Worm (Caenorhabditis elegans) whole organism, L4/young adult: ENCODE results near the gene W06G6.10.

Source experiments
- W03F9.2 ChIP-seq: fragments of 150-350 bp; optimal IDR thresholded peaks from 2 replicates; lab custom pipeline; 2014; ENCODE audit warnings: missing biosample characterization, missing genetic modification characterization
- dao-5 ChIP-seq: sonication (generic microtip); optimal IDR thresholded peaks from 2 replicates; lab custom pipeline; 2016; ENCODE audit warnings: missing genotype, missing genetic modification characterization, moderate library complexity, missing compliant biosample characterization
- him-1 ChIP-seq: sonication (generic microtip); optimal IDR thresholded peaks from 2 replicates; lab custom pipeline; 2016; ENCODE audit warnings: missing genotype, missing genetic modification reagents, missing genetic modification characterization, missing compliant biosample characterization

W06G6.10 gene

DNA sequence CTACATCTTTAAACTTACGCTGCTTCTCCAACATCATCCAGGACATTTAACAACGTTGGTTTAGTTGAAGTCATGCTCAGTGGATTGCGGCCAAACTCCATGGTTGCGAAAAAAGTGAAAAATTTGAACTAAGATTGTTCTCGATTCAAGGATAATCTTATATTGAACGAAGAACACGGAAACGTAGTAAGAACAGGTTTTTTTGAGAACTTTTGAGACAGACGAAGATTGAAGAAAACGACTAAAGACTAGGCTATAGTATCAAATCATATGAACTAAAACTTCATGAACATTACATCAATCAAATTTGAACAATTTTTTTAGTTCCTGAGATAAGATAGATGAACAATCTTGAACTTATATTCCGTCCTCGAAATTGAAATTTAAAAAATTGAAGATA, at the start of gene W06G6.10:
Gene W06G6.10 (minus strand): TSS at position 101 of the 400 bp plus-strand sequence.
- TF ChIP-seq dao-5 (tag; lab: Kevin White, UChicago): no peak
- TF ChIP-seq him-1 (tag; lab: Kevin White, UChicago): no peak
- TF ChIP-seq W03F9.2 (tag; lab: Kevin White, UChicago): no peak

DNA sequence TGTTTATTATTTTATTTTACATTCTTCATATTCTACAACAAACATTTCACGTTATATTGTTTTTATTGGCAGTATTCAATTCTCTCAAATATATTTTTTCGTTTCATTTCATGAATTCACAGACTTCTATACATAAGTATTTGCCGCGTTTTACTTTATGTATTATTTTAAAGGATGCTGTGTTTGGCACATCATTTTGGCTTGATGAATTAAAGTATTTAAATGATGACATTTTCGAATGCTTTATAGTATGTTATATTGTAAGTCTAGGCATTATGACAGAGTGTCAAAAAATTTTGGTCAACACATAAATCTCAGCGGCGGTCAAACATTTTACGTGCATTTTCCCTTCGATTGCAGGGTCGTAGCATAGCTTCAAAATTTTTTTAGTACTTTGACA, 48.5 kb upstream of the W06G6.10 start:
- no peak for TF ChIP-seq dao-5 (tag; lab: Kevin White, UChicago)
- TF ChIP-seq W03F9.2 (tag; lab: Kevin White, UChicago): no peak
- TF ChIP-seq him-1 (tag; lab: Kevin White, UChicago): no peak

DNA sequence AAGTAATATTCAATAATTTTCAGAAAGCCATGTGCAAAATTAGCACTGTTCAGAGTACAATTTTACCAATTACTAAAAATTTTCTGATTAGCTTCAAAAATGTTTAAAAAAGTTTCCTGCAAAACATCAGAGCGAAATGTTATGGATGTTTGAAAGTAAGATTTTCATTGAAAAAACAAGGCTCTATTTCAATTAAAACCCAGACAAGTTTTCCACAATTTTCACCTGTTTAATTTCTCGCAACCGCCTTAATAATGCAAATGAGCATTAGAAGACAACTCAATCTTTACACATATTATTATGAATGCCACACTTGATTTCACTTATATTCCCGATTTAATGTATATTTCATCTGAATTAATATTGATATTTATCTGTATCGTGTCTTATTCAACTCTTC, 47.5 kb upstream of the W06G6.10 start, which contains the start of gene srz-101:
Gene srz-101 (plus strand): TSS at position 301 of the 400 bp plus-strand sequence.
- no peak for TF ChIP-seq him-1 (tag; lab: Kevin White, UChicago)
- no peak for TF ChIP-seq dao-5 (tag; lab: Kevin White, UChicago)
- TF ChIP-seq W03F9.2 (tag; lab: Kevin White, UChicago): no peak

ce11 chrV:16693732-16694131, 46.7 kb upstream of the W06G6.10 start, which contains the start of gene srw-42:
Gene srw-42, minus strand, starts transcription at chrV:16693832.
- no peak for TF ChIP-seq dao-5 (tag; lab: Kevin White, UChicago)
- TF ChIP-seq W03F9.2 (tag; lab: Kevin White, UChicago): no peak
- no peak for TF ChIP-seq him-1 (tag; lab: Kevin White, UChicago)

DNA sequence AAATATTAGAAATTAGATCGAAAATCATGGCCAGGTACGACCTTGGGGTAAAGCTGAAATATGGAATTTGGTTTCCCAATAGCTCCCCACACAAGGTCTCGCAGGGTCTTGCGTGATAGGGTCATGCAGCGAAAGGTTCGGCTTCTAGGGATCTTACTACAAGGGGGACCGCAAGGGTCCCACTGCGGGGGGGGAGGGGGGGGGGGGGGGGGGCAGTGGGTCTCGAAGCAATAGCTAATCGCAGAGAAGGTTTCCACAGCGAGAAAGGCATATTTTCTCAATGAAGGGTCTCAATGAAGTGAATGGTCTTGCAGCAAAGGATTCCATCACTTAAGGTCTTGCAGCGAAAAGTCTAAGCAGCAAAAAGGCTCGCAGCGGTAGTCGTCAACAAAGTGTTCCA, 46.0 kb upstream of the W06G6.10 start:
- TF ChIP-seq him-1 (tag; lab: Kevin White, UChicago) (no peak), dao-5 (tag; lab: Kevin White, UChicago) (no peak), W03F9.2 (tag; lab: Kevin White, UChicago) (no peak)

DNA sequence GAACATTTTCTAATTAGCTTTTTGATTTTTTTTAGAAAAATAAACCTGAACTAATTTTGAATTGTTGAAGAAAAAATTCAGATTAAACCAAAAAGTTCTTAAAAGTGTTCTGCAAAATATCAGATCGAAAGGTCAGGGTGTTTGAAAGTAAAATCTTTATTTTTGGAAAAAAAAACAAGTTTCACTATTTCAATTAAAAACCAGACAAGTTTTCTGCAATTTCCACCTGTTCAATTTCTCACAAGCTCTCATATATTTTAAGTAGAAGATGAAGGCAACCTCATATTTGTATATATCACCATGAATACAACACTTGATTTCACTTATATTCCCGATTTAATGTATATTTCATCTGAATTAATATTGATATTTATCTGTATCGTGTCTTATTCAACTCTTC, 40.2 kb upstream of the W06G6.10 start, which contains the start of gene srz-102:
Gene srz-102 (plus strand): TSS at position 301 of the 400 bp plus-strand sequence.
- TF ChIP-seq dao-5 (tag; lab: Kevin White, UChicago): no peak
- no peak for TF ChIP-seq W03F9.2 (tag; lab: Kevin White, UChicago)
- TF ChIP-seq him-1 (tag; lab: Kevin White, UChicago): no peak

DNA sequence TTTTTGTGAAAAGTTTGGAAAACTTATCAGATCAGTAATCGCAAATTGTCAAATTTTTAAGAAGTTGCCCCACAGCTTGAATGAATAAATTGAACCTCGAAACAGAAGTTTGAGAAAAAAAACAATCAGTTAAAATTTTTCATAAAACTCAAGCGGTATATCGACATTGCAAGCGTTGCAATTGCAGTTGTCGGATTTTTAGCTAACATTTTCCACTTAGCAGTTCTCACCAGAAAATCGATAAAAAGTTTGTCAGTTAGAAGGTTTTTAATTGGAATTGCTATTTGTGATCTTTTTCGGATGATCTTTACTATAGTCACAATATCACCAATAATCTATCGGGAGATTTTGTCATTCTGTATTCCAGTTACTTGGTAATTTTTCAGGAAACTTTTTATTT, 38.7 kb upstream of the W06G6.10 start, which contains the start of gene srw-43:
Gene srw-43 (plus strand): TSS at position 301 of the 400 bp plus-strand sequence.
- no peak for TF ChIP-seq him-1 (tag; lab: Kevin White, UChicago)
- no peak for TF ChIP-seq dao-5 (tag; lab: Kevin White, UChicago)
- TF ChIP-seq W03F9.2 (tag; lab: Kevin White, UChicago): no peak

DNA sequence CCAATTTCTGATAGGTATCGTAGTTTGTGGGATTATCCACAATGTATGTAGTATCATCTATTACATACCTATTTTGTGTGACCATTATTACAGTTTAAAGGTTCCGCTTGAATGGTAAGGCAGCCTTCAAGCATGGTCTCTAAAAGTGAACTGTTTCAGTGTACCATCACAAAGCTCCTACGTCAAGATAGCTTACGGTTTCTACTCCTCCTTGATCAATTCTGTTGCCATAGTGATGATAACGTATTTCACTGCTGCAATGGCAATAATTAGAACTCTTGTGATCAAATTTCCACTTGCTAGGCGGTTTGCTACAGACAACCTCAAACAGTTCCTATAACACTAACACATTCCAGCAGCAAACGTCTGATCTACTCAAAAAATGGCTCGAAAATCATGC, 36.4 kb upstream of the W06G6.10 start:
- TF ChIP-seq W03F9.2 (tag; lab: Kevin White, UChicago) (no peak), him-1 (tag; lab: Kevin White, UChicago) (no peak), dao-5 (tag; lab: Kevin White, UChicago) (no peak)

ce11 chrV:16682886-16683285, 35.9 kb upstream of the W06G6.10 start, which contains the start of gene srw-36:
Gene srw-36, plus strand, starts transcription at chrV:16683186.
- TF ChIP-seq W03F9.2 (tag; lab: Kevin White, UChicago) (no peak), him-1 (tag; lab: Kevin White, UChicago) (no peak), dao-5 (tag; lab: Kevin White, UChicago) (no peak)

- TF ChIP-seq him-1 (tag; lab: Kevin White, UChicago) (no peak), W03F9.2 (tag; lab: Kevin White, UChicago) (no peak), dao-5 (tag; lab: Kevin White, UChicago) (no peak)
These were observed 33.0 kb upstream of the W06G6.10 start, which contains the start of gene srw-44 for ce11 chrV:16679981-16680380. Gene srw-44, plus strand, starts transcription at chrV:16680281.

ce11 chrV:16679237-16679636, 32.2 kb upstream of the W06G6.10 start, which contains the start of gene srz-103:
Gene srz-103, minus strand, starts transcription at chrV:16679337.
- TF ChIP-seq him-1 (tag; lab: Kevin White, UChicago) (no peak), W03F9.2 (tag; lab: Kevin White, UChicago) (no peak), dao-5 (tag; lab: Kevin White, UChicago) (no peak)

- TF ChIP-seq dao-5 (tag; lab: Kevin White, UChicago): no peak
- TF ChIP-seq W03F9.2 (tag; lab: Kevin White, UChicago): no peak
- TF ChIP-seq him-1 (tag; lab: Kevin White, UChicago): no peak
These were observed 28.6 kb upstream of the W06G6.10 start, which contains the start of gene srz-1 for ce11 chrV:16675553-16675952. Gene srz-1, plus strand, starts transcription at chrV:16675853.

DNA sequence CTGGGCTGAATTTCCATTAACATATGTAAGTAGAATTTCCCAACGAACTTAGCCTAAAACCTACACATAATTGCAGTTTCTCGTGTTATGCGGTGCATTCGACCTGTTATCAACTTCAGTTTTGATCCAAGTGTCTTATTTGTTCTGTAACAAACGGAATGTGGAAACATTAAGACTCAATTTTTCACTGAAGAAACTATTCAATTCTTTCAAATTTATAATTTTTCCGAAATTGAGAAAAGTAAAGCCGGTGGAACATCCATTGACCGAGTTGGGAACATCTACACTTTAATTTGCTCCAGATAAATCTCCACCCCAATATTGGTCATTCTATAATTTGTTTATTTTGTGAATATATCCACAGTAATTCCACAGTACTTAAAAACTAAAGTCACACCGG, 27.4 kb upstream of the W06G6.10 start:
- TF ChIP-seq dao-5 (tag; lab: Kevin White, UChicago) (no peak), W03F9.2 (tag; lab: Kevin White, UChicago) (no peak), him-1 (tag; lab: Kevin White, UChicago) (no peak)

- no peak for TF ChIP-seq him-1 (tag; lab: Kevin White, UChicago)
- no peak for TF ChIP-seq dao-5 (tag; lab: Kevin White, UChicago)
These were observed 25.2 kb upstream of the W06G6.10 start, which contains the start of gene F14F8.8 for ce11 chrV:16672198-16672597. Gene F14F8.8, minus strand, starts transcription at chrV:16672298.
